Worm (Caenorhabditis elegans) whole organism, L4 larva: ENCODE results near the gene smex-1.

ENCODE experiments used
- D1046.2 ChIP-seq: fragments of 200-800 bp; sonication (Bioruptor generic); IDR thresholded peaks from 2 replicates; pipeline ENCODE4 v1.3.6; 2022; ENCODE audit warnings: missing genetic modification characterization, missing compliant biosample characterization
- F49E8.2 ChIP-seq: sonication (generic microtip); optimal IDR thresholded peaks from 2 replicates; lab custom pipeline; 2016; ENCODE audit warnings: missing compliant biosample characterization, mild to moderate bottlenecking, missing genetic modification characterization, borderline replicate concordance
- R02D3.7 ChIP-seq: fragments of 150-350 bp; sonication (generic microtip); optimal IDR thresholded peaks from 3 replicates; lab custom pipeline; 2014; ENCODE audit warnings: missing biosample characterization, missing genetic modification characterization
- Y48G9A.11 ChIP-seq: fragments of 200-800 bp; sonication (Bioruptor generic); IDR thresholded peaks from 2 replicates; pipeline ENCODE4 v1.3.6; 2022; ENCODE audit warnings: missing genetic modification reagents, missing genetic modification characterization, missing compliant biosample characterization
- ZK546.5 ChIP-seq, 2 experiments: sonication (generic microtip); optimal IDR thresholded peaks; 2 replicates each; lab custom pipeline; 2017; ENCODE audit warnings: missing biosample characterization in 2 of 2, missing genetic modification characterization in 2 of 2
- aha-1 ChIP-seq: fragments of 150-350 bp; peaks from one replicate; lab custom pipeline; 2014; ENCODE audit warnings: missing biosample characterization, missing genetic modification characterization
- ces-1 ChIP-seq: fragments of 150-350 bp; sonication (generic microtip); optimal IDR thresholded peaks from 4 replicates; lab custom pipeline; 2014; ENCODE audit warnings: missing biosample characterization, missing genetic modification reagents, missing genetic modification characterization
- cey-2 ChIP-seq: sonication (generic microtip); optimal IDR thresholded peaks from 3 replicates; lab custom pipeline; 2017; ENCODE audit warnings: missing genetic modification characterization, mild to moderate bottlenecking, missing compliant biosample characterization, antibody characterized with exemption, borderline replicate concordance; ENCODE audit not compliant: insufficient read depth
- ctbp-1 ChIP-seq: fragments of 200-800 bp; sonication (Bioruptor generic); IDR thresholded peaks from 2 replicates; pipeline ENCODE4 v1.3.6; 2022; ENCODE audit warnings: missing genetic modification reagents, missing genetic modification characterization, missing compliant biosample characterization
- daf-12 ChIP-seq: fragments of 150-350 bp; optimal IDR thresholded peaks from 2 replicates; lab custom pipeline; 2014; ENCODE audit warnings: missing biosample characterization, missing genetic modification reagents, missing genetic modification characterization
- daf-16 ChIP-seq, 3 experiments: sonication (generic microtip); optimal IDR thresholded peaks; 2 replicates each; lab custom pipeline; 2016 to 2017; ENCODE audit warnings: missing genetic modification characterization in 3 of 3, missing genetic modification reagents in 3 of 3, mild to moderate bottlenecking in 2 of 3, missing compliant biosample characterization in 2 of 3, missing biosample characterization in 1 of 3, moderate library complexity in 1 of 3
- dmd-6 ChIP-seq: fragments of 200-800 bp; sonication (Bioruptor generic); IDR thresholded peaks from 2 replicates; pipeline ENCODE4 v1.3.6; 2022; ENCODE audit warnings: missing genetic modification reagents, missing genetic modification characterization, missing compliant biosample characterization
- dmd-8 ChIP-seq: fragments of 200-800 bp; sonication (Bioruptor generic); IDR thresholded peaks from 2 replicates; pipeline ENCODE4 v1.3.6; 2022; ENCODE audit warnings: missing genetic modification characterization, missing compliant biosample characterization
- hif-1 ChIP-seq, 2 experiments: sonication (generic microtip); optimal IDR thresholded peaks; 2 replicates each; lab custom pipeline; 2016 to 2017; ENCODE audit warnings: missing compliant biosample characterization in 2 of 2, missing genetic modification characterization in 2 of 2, missing genetic modification reagents in 2 of 2, missing genotype in 2 of 2, mild to moderate bottlenecking in 1 of 2
- hlh-30 ChIP-seq: sonication (generic microtip); optimal IDR thresholded peaks from 2 replicates; lab custom pipeline; 2017; ENCODE audit warnings: antibody characterized with exemption, mild to moderate bottlenecking, missing genetic modification characterization, missing compliant biosample characterization; ENCODE audit not compliant: insufficient read depth
- hmg-1.1 ChIP-seq: fragments of 200-800 bp; sonication (Bioruptor generic); IDR thresholded peaks from 2 replicates; pipeline ENCODE4 v1.3.6; 2022; ENCODE audit warnings: missing genetic modification reagents, missing genetic modification characterization, missing compliant biosample characterization
- lim-7 ChIP-seq: fragments of 200-800 bp; sonication (Bioruptor generic); IDR thresholded peaks from 2 replicates; pipeline ENCODE4 v1.3.6; 2022; ENCODE audit warnings: missing genetic modification characterization, missing compliant biosample characterization
- lin-39 ChIP-seq: fragments of 150-350 bp; optimal IDR thresholded peaks from 2 replicates; lab custom pipeline; 2014; ENCODE audit warnings: missing biosample characterization, missing genetic modification reagents, missing genetic modification characterization
- nhr-237 ChIP-seq: sonication (generic microtip); optimal IDR thresholded peaks from 2 replicates; lab custom pipeline; 2017; ENCODE audit warnings: missing biosample characterization, missing genetic modification characterization
- nhr-25 ChIP-seq: sonication (generic microtip); optimal IDR thresholded peaks from 2 replicates; lab custom pipeline; 2017; ENCODE audit warnings: missing genetic modification characterization, mild to moderate bottlenecking, missing compliant biosample characterization, antibody characterized with exemption, moderate library complexity, borderline replicate concordance; ENCODE audit not compliant: insufficient read depth
- nhr-48 ChIP-seq: sonication (generic microtip); optimal IDR thresholded peaks from 2 replicates; lab custom pipeline; 2016; ENCODE audit warnings: mild to moderate bottlenecking, missing genetic modification characterization, missing compliant biosample characterization
- pqm-1 ChIP-seq: sonication (generic microtip); optimal IDR thresholded peaks from 2 replicates; lab custom pipeline; 2017; ENCODE audit warnings: missing biosample characterization, missing genetic modification characterization
- rbr-2 ChIP-seq: sonication (generic microtip); optimal IDR thresholded peaks from 2 replicates; lab custom pipeline; 2016; ENCODE audit warnings: missing genotype, missing genetic modification characterization, missing compliant biosample characterization
- saeg-2 ChIP-seq: fragments of 200-800 bp; sonication (Bioruptor generic); IDR thresholded peaks from 2 replicates; pipeline ENCODE4 v1.3.6; 2022; ENCODE audit warnings: missing genetic modification reagents, missing genetic modification characterization, missing compliant biosample characterization
- sdz-12 ChIP-seq: fragments of 200-800 bp; sonication (Bioruptor generic); optimal IDR thresholded peaks from 2 replicates; lab custom pipeline; 2018; ENCODE audit warnings: mild to moderate bottlenecking, missing genetic modification characterization, missing compliant biosample characterization
- skn-1 ChIP-seq: fragments of 150-350 bp; optimal IDR thresholded peaks from 2 replicates; lab custom pipeline; 2014; ENCODE audit warnings: missing biosample characterization, missing genetic modification characterization
- snpc-1.2 ChIP-seq: fragments of 200-800 bp; sonication (Bioruptor generic); IDR thresholded peaks from 2 replicates; pipeline ENCODE4 v1.3.6; 2022; ENCODE audit warnings: missing genetic modification reagents, missing genetic modification characterization, missing compliant biosample characterization
- tag-97 ChIP-seq: fragments of 200-800 bp; sonication (Bioruptor generic); IDR thresholded peaks from 2 replicates; pipeline ENCODE4 v1.3.6; 2022; ENCODE audit warnings: missing genetic modification characterization, missing compliant biosample characterization
- tra-1 ChIP-seq: fragments of 200-800 bp; sonication (Bioruptor generic); IDR thresholded peaks from 2 replicates; pipeline ENCODE4 v1.3.6; 2022; ENCODE audit warnings: missing genetic modification reagents, missing genetic modification characterization, missing compliant biosample characterization
- unc-130 ChIP-seq: sonication (generic microtip); optimal IDR thresholded peaks from 2 replicates; lab custom pipeline; 2016; ENCODE audit warnings: missing genetic modification reagents, missing genetic modification characterization, missing compliant biosample characterization
- vab-7 ChIP-seq: fragments of 200-800 bp; sonication (Bioruptor generic); IDR thresholded peaks from 2 replicates; pipeline ENCODE4 v1.3.6; 2022; ENCODE audit warnings: missing genetic modification reagents, missing genetic modification characterization, missing compliant biosample characterization
- zfp-2 ChIP-seq: sonication (generic microtip); optimal IDR thresholded peaks from 2 replicates; lab custom pipeline; 2016; ENCODE audit warnings: mild to moderate bottlenecking, missing genetic modification characterization, missing compliant biosample characterization
- zip-2 ChIP-seq: fragments of 150-350 bp; optimal IDR thresholded peaks from 2 replicates; lab custom pipeline; 2014; ENCODE audit warnings: missing biosample characterization, missing genetic modification characterization
- ztf-7 ChIP-seq: fragments of 150-350 bp; optimal IDR thresholded peaks from 2 replicates; lab custom pipeline; 2014; ENCODE audit warnings: missing biosample characterization, missing genetic modification characterization

The smex-1 gene

ce11 chrV:8300935-8301535 is 5.3 kb upstream of the smex-1 start, which contains the start of gene W02D7.6 (continued):
- no peak for TF ChIP-seq hmg-1.1
- TF ChIP-seq saeg-2 (GFP tag; lab: Robert Waterston, UW) = no peak

ce11 chrV:8299191-8299854 is 3.6 kb upstream of the smex-1 start, which contains the start of gene W02D7.5:
Gene W02D7.5 (minus strand): TSS chrV:8299241.
- TF ChIP-seq nhr-237 (tag; lab: Kevin White, UChicago) (no peak), vab-7 (GFP tag; lab: Robert Waterston, UW) (no peak), zfp-2 (tag; lab: Kevin White, UChicago) (no peak), unc-130 (GFP tag; lab: Kevin White, UChicago) (no peak), tag-97 (no peak), tra-1 (GFP tag; lab: Robert Waterston, UW) (no peak), lin-39 (no peak), dmd-8 (GFP tag; lab: Robert Waterston, UW) (no peak), daf-12 (tag; lab: Kevin White, UChicago) (no peak)

ce11 chrV:8297504-8297903 is 1.7 kb upstream of the smex-1 start, which contains the start of gene W02D7.4:
Gene W02D7.4 (minus strand): TSS chrV:8297604.
- TF ChIP-seq pqm-1 (tag; lab: Kevin White, UChicago) = no peak
- peak; percentile 32; the same call in 1 of the 2 replicates for TF ChIP-seq dmd-6 (GFP tag; lab: Robert Waterston, UW)
- TF ChIP-seq F49E8.2 (tag; lab: Kevin White, UChicago) = no peak

- no peak for TF ChIP-seq ZK546.5 (tag; optimal IDR thresholded peaks at IDR 0.05; lab: Kevin White, UChicago)
- no peak for TF ChIP-seq cey-2 (tag; lab: Kevin White, UChicago)
- TF ChIP-seq snpc-1.2 (GFP tag; lab: Robert Waterston, UW) = no peak
- TF ChIP-seq dmd-8 (GFP tag; lab: Robert Waterston, UW) = no peak
- TF ChIP-seq R02D3.7 = no peak
- no peak for TF ChIP-seq zip-2
- no peak for TF ChIP-seq rbr-2 (tag; lab: Kevin White, UChicago)
- no peak for TF ChIP-seq nhr-25
- TF ChIP-seq daf-16 (GFP tag; optimal IDR thresholded peaks at IDR 0.05; lab: Kevin White, UChicago) = no peak
- no peak for TF ChIP-seq daf-16 (tag; optimal IDR thresholded peaks at IDR 0.05; lab: Kevin White, UChicago)
- no peak for TF ChIP-seq D1046.2
- TF ChIP-seq sdz-12 (GFP tag; lab: Kevin White, UChicago) = no peak
- TF ChIP-seq ces-1 (GFP tag; lab: Kevin White, UChicago) = no peak
- no peak for TF ChIP-seq daf-12 (tag; lab: Kevin White, UChicago)
These were observed 4.0 kb downstream of the smex-1 start, which contains the start of gene srg-33 for ce11 chrV:8291764-8292163. Gene srg-33 (plus strand): TSS chrV:8292064.

ce11 chrV:8288125-8288806 is 7.5 kb downstream of the smex-1 start:
- TF ChIP-seq ctbp-1 (GFP tag; lab: Robert Waterston, UW) (peak; percentile 50; the same call in 1 of the 2 replicates), aha-1 (tag; lab: Kevin White, UChicago) (peak; percentile 92), skn-1 (tag; lab: Kevin White, UChicago) (no peak), dmd-6 (GFP tag; lab: Robert Waterston, UW) (peak; percentile 22; the same call in 1 of the 2 replicates), lim-7 (GFP tag; lab: Robert Waterston, UW) (no peak), hlh-30 (tag; lab: Kevin White, UChicago) (peak; percentile 66), nhr-48 (tag; lab: Kevin White, UChicago) (peak; percentile 94), daf-16 (GFP tag; optimal IDR thresholded peaks at IDR 0.05; lab: Kevin White, UChicago) (peak in 1 of 2 experiments; percentile 17), daf-16 (tag; optimal IDR thresholded peaks at IDR 0.05; lab: Kevin White, UChicago) (no peak), Y48G9A.11 (GFP tag; lab: Robert Waterston, UW) (no peak), hif-1 (tag; optimal IDR thresholded peaks at IDR 0.05; lab: Kevin White, UChicago) (peak in 1 of 2 experiments; percentile 78), ztf-7 (tag; lab: Kevin White, UChicago) (no peak)
- TF ChIP-seq, all 104 proteins: peak for 7
